Fruit fly (Drosophila melanogaster) whole organism, prepupa: ENCODE results near the gene ND-18.
A peak's percentile ranks its signal among the peaks of the same experiment; 100 is the strongest.

Experiments used
- CG10631 ChIP-seq: fragments of 200-800 bp; sonication (Bioruptor generic); optimal IDR thresholded peaks from 2 replicates; lab custom pipeline; 2016; ENCODE audit warnings: missing biosample characterization, missing genetic modification characterization
- CG10669 ChIP-seq: fragments of 200-800 bp; sonication (Bioruptor generic); optimal IDR thresholded peaks from 3 replicates; lab custom pipeline; 2018; ENCODE audit warnings: missing biosample characterization, mild to moderate bottlenecking, missing genetic modification characterization, moderate library complexity
- CG11762 ChIP-seq: fragments of 200-800 bp; sonication (Bioruptor generic); optimal IDR thresholded peaks from 3 replicates; lab custom pipeline; 2016; ENCODE audit warnings: missing biosample characterization, missing genetic modification characterization; ENCODE audit not compliant: insufficient read depth
- CG1621 ChIP-seq: fragments of 200-800 bp; sonication (Bioruptor generic); optimal IDR thresholded peaks from 3 replicates; lab custom pipeline; 2018; ENCODE audit warnings: missing biosample characterization, mild to moderate bottlenecking, missing genetic modification characterization
- CG16779 ChIP-seq: fragments of 200-800 bp; sonication (Bioruptor generic); optimal IDR thresholded peaks from 3 replicates; lab custom pipeline; 2017; ENCODE audit warnings: missing biosample characterization, mild to moderate bottlenecking, missing genetic modification characterization
- CG31627 ChIP-seq: fragments of 200-800 bp; sonication (Bioruptor generic); optimal IDR thresholded peaks from 3 replicates; lab custom pipeline; 2016; ENCODE audit warnings: missing biosample characterization, missing genetic modification characterization
- CG32006 ChIP-seq: fragments of 200-800 bp; sonication (Bioruptor generic); optimal IDR thresholded peaks from 3 replicates; lab custom pipeline; 2017; ENCODE audit warnings: missing biosample characterization, mild to moderate bottlenecking, missing genetic modification characterization
- CG34406 ChIP-seq: fragments of 200-800 bp; sonication (Bioruptor generic); optimal IDR thresholded peaks from 3 replicates; lab custom pipeline; 2016; ENCODE audit warnings: missing biosample characterization, missing genetic modification characterization
- CG4318 ChIP-seq: fragments of 200-800 bp; sonication (Bioruptor generic); optimal IDR thresholded peaks from 3 replicates; lab custom pipeline; 2017; ENCODE audit warnings: missing biosample characterization, mild to moderate bottlenecking, missing genetic modification characterization
- CG6792 ChIP-seq: fragments of 200-800 bp; sonication (Bioruptor generic); optimal IDR thresholded peaks from 3 replicates; lab custom pipeline; 2016; ENCODE audit warnings: missing biosample characterization, missing genetic modification characterization
- CG6854 ChIP-seq: fragments of 200-800 bp; sonication (Bioruptor generic); optimal IDR thresholded peaks from 2 replicates; lab custom pipeline; 2017; ENCODE audit warnings: missing biosample characterization, mild to moderate bottlenecking, missing genetic modification characterization
- CG7368 ChIP-seq: fragments of 200-800 bp; sonication (Bioruptor generic); optimal IDR thresholded peaks from 3 replicates; lab custom pipeline; 2016; ENCODE audit warnings: missing biosample characterization, missing genetic modification characterization
- CG8119 ChIP-seq: fragments of 200-800 bp; sonication (Bioruptor generic); IDR thresholded peaks from 3 replicates; pipeline ENCODE4 v1.3.6; 2022; ENCODE audit warnings: missing biosample characterization, missing genetic modification characterization
- CG8319 ChIP-seq: fragments of 200-800 bp; sonication (Bioruptor generic); optimal IDR thresholded peaks from 3 replicates; lab custom pipeline; 2016; ENCODE audit warnings: missing biosample characterization, missing genetic modification characterization
- Eip75B ChIP-seq: fragments of 200-800 bp; sonication (Bioruptor generic); optimal IDR thresholded peaks from 3 replicates; lab custom pipeline; 2016; ENCODE audit warnings: missing biosample characterization, missing genetic modification characterization
- Eip78C ChIP-seq: fragments of 200-800 bp; sonication (Bioruptor generic); peaks from one replicate; lab custom pipeline; 2016; ENCODE audit warnings: missing biosample characterization, missing genetic modification characterization
- Ets21C ChIP-seq: fragments of 200-800 bp; sonication (Bioruptor generic); optimal IDR thresholded peaks from 3 replicates; lab custom pipeline; 2016; ENCODE audit warnings: missing biosample characterization, missing genetic modification characterization
- Ets96B ChIP-seq: fragments of 200-800 bp; optimal IDR thresholded peaks from 2 replicates; lab custom pipeline; 2019; ENCODE audit warnings: missing biosample characterization, mild to moderate bottlenecking, missing genetic modification characterization, moderate library complexity
- Hr39 ChIP-seq: fragments of 200-800 bp; sonication (Bioruptor generic); optimal IDR thresholded peaks from 2 replicates; lab custom pipeline; 2016; ENCODE audit warnings: missing biosample characterization, missing genetic modification characterization
- Hr4 ChIP-seq: fragments of 200-800 bp; sonication (Bioruptor generic); optimal IDR thresholded peaks from 3 replicates; lab custom pipeline; 2016; ENCODE audit warnings: missing biosample characterization, missing genetic modification characterization
- Lpt ChIP-seq: fragments of 200-800 bp; sonication (Bioruptor generic); optimal IDR thresholded peaks from 3 replicates; lab custom pipeline; 2016; ENCODE audit warnings: missing biosample characterization, missing genetic modification characterization
- Met ChIP-seq: fragments of 200-800 bp; sonication (Bioruptor generic); optimal IDR thresholded peaks from 3 replicates; lab custom pipeline; 2016; ENCODE audit warnings: missing biosample characterization, missing genetic modification characterization
- OdsH ChIP-seq: fragments of 200-800 bp; sonication (Bioruptor generic); optimal IDR thresholded peaks from 3 replicates; lab custom pipeline; 2016; ENCODE audit warnings: missing biosample characterization, missing genetic modification characterization
- Smox ChIP-seq: fragments of 200-800 bp; sonication (Bioruptor generic); optimal IDR thresholded peaks from 3 replicates; lab custom pipeline; 2016; ENCODE audit warnings: missing biosample characterization, missing genetic modification characterization
- Sox102F ChIP-seq: fragments of 200-800 bp; sonication (Bioruptor generic); optimal IDR thresholded peaks from 2 replicates; lab custom pipeline; 2016; ENCODE audit warnings: missing biosample characterization, mild to moderate bottlenecking, missing genetic modification characterization
- Sox14 ChIP-seq: fragments of 200-800 bp; sonication (Bioruptor generic); optimal IDR thresholded peaks from 3 replicates; lab custom pipeline; 2016; ENCODE audit warnings: missing biosample characterization, missing genetic modification characterization
- acj6 ChIP-seq: fragments of 200-800 bp; sonication (Bioruptor generic); optimal IDR thresholded peaks from 3 replicates; lab custom pipeline; 2016; ENCODE audit warnings: missing biosample characterization, missing genetic modification characterization
- cyc ChIP-seq: fragments of 200-800 bp; sonication (Bioruptor generic); optimal IDR thresholded peaks from 3 replicates; lab custom pipeline; 2016; ENCODE audit warnings: missing biosample characterization, missing genetic modification characterization
- dac ChIP-seq: fragments of 200-800 bp; sonication (Bioruptor generic); optimal IDR thresholded peaks from 2 replicates; lab custom pipeline; 2017; ENCODE audit warnings: missing biosample characterization, mild to moderate bottlenecking, missing genetic modification characterization
- dsx ChIP-seq: fragments of 200-800 bp; optimal IDR thresholded peaks from 3 replicates; lab custom pipeline; 2019; ENCODE audit warnings: missing biosample characterization, mild to moderate bottlenecking, missing genetic modification characterization, moderate library complexity; ENCODE audit not compliant: poor library complexity, severe bottlenecking
- eg ChIP-seq: fragments of 200-800 bp; sonication (Bioruptor generic); IDR thresholded peaks from 3 replicates; pipeline ENCODE4 v1.3.6; 2022; ENCODE audit warnings: missing biosample characterization, missing genetic modification characterization
- esn ChIP-seq: fragments of 200-800 bp; sonication (Bioruptor generic); optimal IDR thresholded peaks from 2 replicates; lab custom pipeline; 2016; ENCODE audit warnings: missing biosample characterization, mild to moderate bottlenecking, missing genetic modification characterization, moderate library complexity
- fd59A ChIP-seq: fragments of 200-800 bp; sonication (Bioruptor generic); optimal IDR thresholded peaks from 2 replicates; lab custom pipeline; 2017; ENCODE audit warnings: missing biosample characterization, mild to moderate bottlenecking, missing genetic modification characterization, missing genetic modification reagents
- fd85E ChIP-seq: fragments of 200-800 bp; sonication (Bioruptor generic); optimal IDR thresholded peaks from 3 replicates; lab custom pipeline; 2016; ENCODE audit warnings: missing biosample characterization, missing genetic modification characterization
- fkh ChIP-seq: fragments of 200-800 bp; sonication (Bioruptor generic); optimal IDR thresholded peaks from 3 replicates; lab custom pipeline; 2017; ENCODE audit warnings: missing biosample characterization, mild to moderate bottlenecking, missing genetic modification characterization, moderate library complexity
- lz ChIP-seq: fragments of 200-800 bp; sonication (Bioruptor generic); optimal IDR thresholded peaks from 3 replicates; lab custom pipeline; 2016; ENCODE audit warnings: missing biosample characterization, missing genetic modification characterization
- net ChIP-seq: fragments of 200-800 bp; sonication (Bioruptor generic); optimal IDR thresholded peaks from 3 replicates; lab custom pipeline; 2016; ENCODE audit warnings: missing biosample characterization, missing genetic modification characterization
- salr ChIP-seq, 2 experiments: fragments of 200-800 bp; sonication (Bioruptor generic); optimal IDR thresholded peaks; 3 replicates each; lab custom pipeline; 2016 to 2018; ENCODE audit warnings: missing biosample characterization in 2 of 2, missing genetic modification characterization in 2 of 2, mild to moderate bottlenecking in 1 of 2
- spab ChIP-seq: fragments of 200-800 bp; sonication (Bioruptor generic); optimal IDR thresholded peaks from 2 replicates; lab custom pipeline; 2017; ENCODE audit warnings: missing biosample characterization, mild to moderate bottlenecking, missing genetic modification characterization, missing genetic modification reagents
- ss ChIP-seq, 2 experiments: fragments of 200-800 bp; sonication (Bioruptor generic); optimal IDR thresholded peaks; 2 replicates in 1 of 2; 3 replicates in 1 of 2; lab custom pipeline; 2017 to 2018; ENCODE audit warnings: mild to moderate bottlenecking in 2 of 2, missing biosample characterization in 2 of 2, missing genetic modification characterization in 2 of 2, moderate library complexity in 1 of 2
- svp ChIP-seq: fragments of 200-800 bp; sonication (Bioruptor generic); peaks from one replicate; lab custom pipeline; 2016; ENCODE audit warnings: missing biosample characterization, missing genetic modification characterization
- topi ChIP-seq: fragments of 200-800 bp; sonication (Bioruptor generic); optimal IDR thresholded peaks from 3 replicates; lab custom pipeline; 2016; ENCODE audit warnings: missing biosample characterization, missing genetic modification characterization
- vri ChIP-seq: fragments of 200-800 bp; sonication (Bioruptor generic); optimal IDR thresholded peaks from 3 replicates; lab custom pipeline; 2016; ENCODE audit warnings: missing biosample characterization, mild to moderate bottlenecking, missing genetic modification characterization

Gene ND-18

DNA sequence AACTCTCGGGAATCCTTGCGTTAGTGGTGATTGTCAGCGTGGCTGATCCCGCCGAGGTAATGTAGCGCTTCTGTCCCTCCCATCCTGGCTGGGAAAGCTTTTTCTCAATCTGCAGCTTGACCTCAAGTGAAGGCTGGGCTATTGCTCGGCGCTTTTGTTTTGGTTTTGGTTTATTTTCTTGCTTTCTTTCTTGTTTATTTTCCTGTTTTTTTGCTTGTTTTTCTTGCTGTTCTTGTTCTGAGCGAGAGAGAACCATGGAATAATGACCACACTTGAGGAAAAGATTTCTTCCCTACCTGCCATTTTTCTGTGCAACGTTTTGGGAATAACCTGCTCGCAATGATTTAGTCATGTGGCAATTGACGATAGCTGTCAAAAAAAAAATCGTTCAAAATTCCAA, 7.2 kb upstream of the ND-18 start (continued):
- TF ChIP-seq esn (GFP tag; lab: Kevin White, UChicago), result no peak
- TF ChIP-seq salr (GFP tag; optimal IDR thresholded peaks at IDR 0.05; lab: Kevin White, UChicago), result peak in 1 of 2 experiments; percentile 53
- peak; percentile 66 for TF ChIP-seq dsx (GFP tag; lab: Kevin White, UChicago)
- no peak for TF ChIP-seq CG10631 (GFP tag; lab: Kevin White, UChicago)
- TF ChIP-seq CG6792 (GFP tag; lab: Kevin White, UChicago), result no peak
- no peak for TF ChIP-seq CG8319 (GFP tag; lab: Kevin White, UChicago)
- TF ChIP-seq Ets96B (tag; lab: Kevin White, UChicago), result peak; percentile 73
- TF ChIP-seq Sox14, result no peak
- TF ChIP-seq Ets21C (GFP tag; lab: Kevin White, UChicago), result no peak
- no peak for TF ChIP-seq Hr4 (GFP tag; lab: Kevin White, UChicago)
- TF ChIP-seq eg (GFP tag; lab: Robert Waterston, UW), result peak; percentile 53; the same call in 2 of the 3 replicates
- no peak for TF ChIP-seq OdsH
- TF ChIP-seq Eip75B (GFP tag; lab: Kevin White, UChicago), result no peak
- no peak for TF ChIP-seq spab
- TF ChIP-seq CG4318 (GFP tag; lab: Kevin White, UChicago), result no peak

dm6 chrX:19494285-19494684, 2.1 kb downstream of the ND-18 start, which contains the start of gene CG12204:
Gene CG12204 (minus strand): TSS chrX:19494401.
- TF ChIP-seq CG11762, result no peak
- TF ChIP-seq Lpt (GFP tag; lab: Kevin White, UChicago), result no peak
- TF ChIP-seq topi (GFP tag; lab: Kevin White, UChicago), result peak; percentile 35
- no peak for TF ChIP-seq CG6792 (GFP tag; lab: Kevin White, UChicago)
- TF ChIP-seq Hr39 (GFP tag; lab: Kevin White, UChicago), result no peak
- TF ChIP-seq lz (GFP tag; lab: Kevin White, UChicago), result peak; percentile 31
- TF ChIP-seq vri (GFP tag; lab: Kevin White, UChicago), result no peak
- TF ChIP-seq ss (GFP tag; optimal IDR thresholded peaks at IDR 0.05; lab: Kevin White, UChicago), result peak in 1 of 2 experiments; percentile 18
- TF ChIP-seq OdsH, result no peak
- peak; percentile 51 for TF ChIP-seq esn (GFP tag; lab: Kevin White, UChicago)
- peak; percentile 3 for TF ChIP-seq CG31627
- no peak for TF ChIP-seq acj6 (GFP tag; lab: Kevin White, UChicago)
- TF ChIP-seq fd85E, result no peak
- TF ChIP-seq Sox14, result no peak
- no peak for TF ChIP-seq Smox (GFP tag; lab: Kevin White, UChicago)
- no peak for TF ChIP-seq CG10631 (GFP tag; lab: Kevin White, UChicago)
- TF ChIP-seq cyc (GFP tag; lab: Kevin White, UChicago), result peak; percentile 35
- no peak for TF ChIP-seq svp (GFP tag; lab: Kevin White, UChicago)
- TF ChIP-seq Eip78C, result peak; percentile 65
- TF ChIP-seq Sox102F, result no peak

DNA sequence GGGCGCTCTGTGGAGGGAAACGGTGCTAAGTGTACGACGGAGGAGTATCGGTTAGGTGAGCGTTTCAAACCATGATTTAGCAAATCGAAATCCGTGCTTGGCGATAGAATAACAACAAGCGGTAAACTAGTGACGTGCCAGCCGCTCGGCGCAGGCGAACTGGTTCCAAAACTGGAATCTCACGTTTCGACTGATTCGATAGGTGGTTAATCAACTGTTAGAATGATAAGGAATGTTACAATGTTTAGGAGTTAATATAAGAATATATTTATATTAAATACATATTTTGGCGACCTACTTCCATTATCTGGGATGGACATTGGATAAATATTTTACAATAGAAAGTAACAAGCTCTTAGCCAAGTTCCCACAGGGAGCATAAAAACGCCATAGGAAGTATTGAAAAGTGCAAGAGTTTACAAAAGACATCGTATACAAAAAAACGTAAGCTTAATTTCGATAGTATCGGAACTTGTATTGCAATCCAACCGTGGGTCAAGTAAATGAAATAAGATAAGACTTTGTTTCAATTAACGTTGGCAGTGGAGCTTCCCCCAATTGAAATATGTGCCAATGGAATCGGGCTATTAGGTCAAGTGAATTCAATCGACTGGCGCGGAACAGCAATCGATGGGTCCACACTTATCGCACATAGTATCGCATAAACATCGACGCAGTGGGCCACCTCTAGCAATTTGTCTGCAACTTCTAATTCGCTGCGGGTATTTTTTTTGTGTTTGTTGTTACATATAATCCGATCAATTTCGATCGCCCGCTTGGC, 2.8 kb downstream of the ND-18 start, which contains the start of the genes ksh, CG14200 and Pfrx:
ksh (minus strand) TSS at position 163 of the 781 bp plus-strand sequence.
CG14200 (plus strand) TSS at position 676 of the 781 bp plus-strand sequence.
Pfrx (plus strand) TSS at position 676 of the 781 bp plus-strand sequence.
- TF ChIP-seq spab, result no peak
- no peak for TF ChIP-seq CG10631 (GFP tag; lab: Kevin White, UChicago)
- no peak for TF ChIP-seq fkh
- no peak for TF ChIP-seq net (GFP tag; lab: Kevin White, UChicago)
- TF ChIP-seq CG7368 (GFP tag; lab: Kevin White, UChicago), result no peak
- TF ChIP-seq Sox14, result no peak
- no peak for TF ChIP-seq CG32006
- TF ChIP-seq CG1621 (tag; lab: Kevin White, UChicago), result no peak
- no peak for TF ChIP-seq CG16779 (tag; lab: Kevin White, UChicago)
- TF ChIP-seq esn (GFP tag; lab: Kevin White, UChicago), result no peak
- no peak for TF ChIP-seq CG8119
- TF ChIP-seq Ets96B (tag; lab: Kevin White, UChicago), result no peak
- no peak for TF ChIP-seq CG10669 (GFP tag; lab: Kevin White, UChicago)
- TF ChIP-seq Eip78C, result peak; percentile 49
- peak; percentile 5 for TF ChIP-seq lz (GFP tag; lab: Kevin White, UChicago)
- TF ChIP-seq eg (GFP tag; lab: Robert Waterston, UW), result 0 out of 3 replicates have a peak, but pooled peaks have one; percentile 24
- no peak for TF ChIP-seq Lpt (GFP tag; lab: Kevin White, UChicago)
- peak; percentile 5 for TF ChIP-seq topi (GFP tag; lab: Kevin White, UChicago)
- TF ChIP-seq acj6 (GFP tag; lab: Kevin White, UChicago), result no peak
- no peak for TF ChIP-seq fd59A (GFP tag; lab: Kevin White, UChicago)
- TF ChIP-seq Ets21C (GFP tag; lab: Kevin White, UChicago), result no peak
- TF ChIP-seq CG8319 (GFP tag; lab: Kevin White, UChicago), result no peak
- peak; percentile 12 for TF ChIP-seq cyc (GFP tag; lab: Kevin White, UChicago)
- no peak for TF ChIP-seq CG11762
- TF ChIP-seq dac (GFP tag; lab: Kevin White, UChicago), result no peak
- no peak for TF ChIP-seq Met
- TF ChIP-seq CG6854 (GFP tag; lab: Kevin White, UChicago), result no peak
- no peak for TF ChIP-seq CG34406 (GFP tag; lab: Kevin White, UChicago)
- TF ChIP-seq Hr39 (GFP tag; lab: Kevin White, UChicago), result peak; percentile 34
- peak; percentile 24 for TF ChIP-seq CG31627
